In genomic region chr2L:9912570-9913260, dm6 we compare ENCODE assay signal across 1 fruit fly cellular context.
TF ChIP-seq lines count a peak whose summit lies in the region.

Gene Etl1, minus strand, starts transcription at chr2L:9912608.
Gene Srp54, plus strand, starts transcription at chr2L:9912911.

TF ChIP-seq in whole organism, embryonic, 481 proteins besides CTCF, POLR2A, EP300 and RAD21 (continued from another document):
- TF ChIP-seq psq (GFP tag; optimal IDR thresholded peaks at IDR 0.05; lab: Kevin White, UChicago) (no peak), otp (GFP tag; IDR thresholded peaks at IDR 0.05; lab: Robert Waterston, UW) (no peak), stc (GFP tag; IDR thresholded peaks at IDR 0.05; lab: Robert Waterston, UW) (no peak), CG2678 (tag; optimal IDR thresholded peaks at IDR 0.05; lab: Kevin White, UChicago) (peak; percentile 7), CG17359 (tag; optimal IDR thresholded peaks at IDR 0.05; lab: Kevin White, UChicago) (no peak), twi (tag; optimal IDR thresholded peaks at IDR 0.05; lab: Kevin White, UChicago) (no peak), HLHmδ (GFP tag; optimal IDR thresholded peaks at IDR 0.05; lab: Kevin White, UChicago) (no peak), CG14014 (GFP tag; IDR thresholded peaks at IDR 0.05; lab: Robert Waterston, UW) (no peak), Six4 (GFP tag; optimal IDR thresholded peaks at IDR 0.05; lab: Kevin White, UChicago) (no peak), CG8388 (GFP tag; optimal IDR thresholded peaks at IDR 0.05; lab: Kevin White, UChicago) (no peak), run (tag; optimal IDR thresholded peaks at IDR 0.05; lab: Kevin White, UChicago) (no peak), pum (GFP tag; optimal IDR thresholded peaks at IDR 0.05; lab: Kevin White, UChicago) (no peak), Hr78 (GFP tag; optimal IDR thresholded peaks at IDR 0.05; lab: Kevin White, UChicago) (no peak), CG11456 (GFP tag; IDR thresholded peaks at IDR 0.05; lab: Robert Waterston, UW) (no peak), CG18619 (GFP tag; optimal IDR thresholded peaks at IDR 0.05; lab: Kevin White, UChicago) (no peak), pho (GFP tag; optimal IDR thresholded peaks at IDR 0.05; lab: Kevin White, UChicago) (no peak), CG4360 (GFP tag; IDR thresholded peaks at IDR 0.05; lab: Robert Waterston, UW) (no peak), CG1832 (GFP tag; optimal IDR thresholded peaks at IDR 0.05; lab: Kevin White, UChicago) (no peak), ara (GFP tag; IDR thresholded peaks at IDR 0.05; lab: Robert Waterston, UW) (no peak), CG17186 (GFP tag; optimal IDR thresholded peaks at IDR 0.05; lab: Kevin White, UChicago) (peak; percentile 68), corto (GFP tag; optimal IDR thresholded peaks at IDR 0.05; lab: Kevin White, UChicago) (no peak), tgo (GFP tag; IDR thresholded peaks at IDR 0.05; lab: Robert Waterston, UW) (no peak), Dll (GFP tag; IDR thresholded peaks at IDR 0.05; lab: Robert Waterston, UW; ENCODE audit: partially characterized antibody) (no peak; the same call in 3 of the 4 replicates), CG7928 (GFP tag; optimal IDR thresholded peaks at IDR 0.05; lab: Kevin White, UChicago) (no peak), Meics (GFP tag; optimal IDR thresholded peaks at IDR 0.05; lab: Kevin White, UChicago) (no peak), D (optimal IDR thresholded peaks at IDR 0.05; lab: Kevin White, UChicago) (no peak), D (GFP tag; optimal IDR thresholded peaks at IDR 0.05; lab: Kevin White, UChicago) (no peak), CG9876 (GFP tag; optimal IDR thresholded peaks at IDR 0.05; lab: Kevin White, UChicago) (no peak), bcd (GFP tag; optimal IDR thresholded peaks at IDR 0.05; lab: Kevin White, UChicago) (no peak), CG9437 (GFP tag; optimal IDR thresholded peaks at IDR 0.05; lab: Kevin White, UChicago) (no peak), Dp (GFP tag; optimal IDR thresholded peaks at IDR 0.05; lab: Kevin White, UChicago) (peak; percentile 77), CG18011 (GFP tag; optimal IDR thresholded peaks at IDR 0.05; lab: Kevin White, UChicago) (no peak), Vsx1 (GFP tag; optimal IDR thresholded peaks at IDR 0.05; lab: Kevin White, UChicago) (no peak), bab2 (GFP tag; optimal IDR thresholded peaks at IDR 0.05; lab: Kevin White, UChicago) (no peak), wor (GFP tag; IDR thresholded peaks at IDR 0.05; lab: Robert Waterston, UW) (no peak), Optix (GFP tag; IDR thresholded peaks at IDR 0.05; lab: Robert Waterston, UW) (no peak), CG1233 (GFP tag; optimal IDR thresholded peaks at IDR 0.05; lab: Kevin White, UChicago) (no peak), Mes4 (GFP tag; optimal IDR thresholded peaks at IDR 0.05; lab: Kevin White, UChicago) (no peak), klu (GFP tag; IDR thresholded peaks at IDR 0.05; lab: Robert Waterston, UW) (no peak), cad (GFP tag; optimal IDR thresholded peaks at IDR 0.05; lab: Kevin White, UChicago) (no peak), CG12071 (GFP tag; optimal IDR thresholded peaks at IDR 0.05; lab: Kevin White, UChicago) (no peak), rib (GFP tag; IDR thresholded peaks at IDR 0.05; lab: Robert Waterston, UW) (no peak), CG1602 (GFP tag; optimal IDR thresholded peaks at IDR 0.05; lab: Kevin White, UChicago) (no peak), tup (GFP tag; optimal IDR thresholded peaks at IDR 0.05; lab: Kevin White, UChicago) (no peak), sima (GFP tag; optimal IDR thresholded peaks at IDR 0.05; lab: Kevin White, UChicago) (no peak), da (GFP tag; optimal IDR thresholded peaks at IDR 0.05; lab: Kevin White, UChicago) (no peak), Spps (tag; optimal IDR thresholded peaks at IDR 0.05; lab: Kevin White, UChicago) (no peak), D19A (tag; optimal IDR thresholded peaks at IDR 0.05; lab: Kevin White, UChicago) (no peak), CG18476 (GFP tag; optimal IDR thresholded peaks at IDR 0.05; lab: Kevin White, UChicago) (no peak), HLH4C (GFP tag; IDR thresholded peaks at IDR 0.05; lab: Robert Waterston, UW; ENCODE audit: partially characterized antibody) (no peak), CG13624 (GFP tag; optimal IDR thresholded peaks at IDR 0.05; lab: Kevin White, UChicago) (no peak), bbx (GFP tag; IDR thresholded peaks at IDR 0.05; lab: Robert Waterston, UW; ENCODE audit: partially characterized antibody) (0 out of 2 replicates have a peak, but pooled peaks have one; percentile 28), HLH3B (GFP tag; IDR thresholded peaks at IDR 0.05; lab: Robert Waterston, UW) (no peak), CG10267 (tag; optimal IDR thresholded peaks at IDR 0.05; lab: Kevin White, UChicago) (peak; percentile 63), hkb (optimal IDR thresholded peaks at IDR 0.05; lab: Kevin White, UChicago) (peak; percentile 84), hkb (GFP tag; IDR thresholded peaks at IDR 0.05; lab: Robert Waterston, UW) (no peak), lola (GFP tag; optimal IDR thresholded peaks at IDR 0.05; lab: Kevin White, UChicago) (no peak), fd102C (GFP tag; optimal IDR thresholded peaks at IDR 0.05; lab: Kevin White, UChicago) (no peak), gsb (GFP tag; IDR thresholded peaks at IDR 0.05; lab: Robert Waterston, UW) (no peak), Rfx (GFP tag; IDR thresholded peaks at IDR 0.05; lab: Robert Waterston, UW) (0 out of 2 replicates have a peak, but pooled peaks have one; percentile 26), Abd-B (GFP tag; optimal IDR thresholded peaks at IDR 0.05; lab: Kevin White, UChicago) (peak; percentile 27), CG10147 (GFP tag; optimal IDR thresholded peaks at IDR 0.05; lab: Kevin White, UChicago) (no peak), prd (optimal IDR thresholded peaks at IDR 0.05; lab: Kevin White, UChicago) (no peak), prd (GFP tag; IDR thresholded peaks at IDR 0.05; lab: Robert Waterston, UW) (no peak), lov (optimal IDR thresholded peaks at IDR 0.05; lab: Kevin White, UChicago) (no peak), lov (GFP tag; IDR thresholded peaks at IDR 0.05; lab: Robert Waterston, UW) (no peak), CG10209 (GFP tag; optimal IDR thresholded peaks at IDR 0.05; lab: Kevin White, UChicago) (no peak), CG32532 (GFP tag; IDR thresholded peaks at IDR 0.05; lab: Robert Waterston, UW) (no peak), lilli (GFP tag; optimal IDR thresholded peaks at IDR 0.05; lab: Kevin White, UChicago) (no peak), Atf6 (GFP tag; IDR thresholded peaks at IDR 0.05; lab: Robert Waterston, UW) (no peak), CG10654 (GFP tag; optimal IDR thresholded peaks at IDR 0.05; lab: Kevin White, UChicago) (no peak), Oli (tag; optimal IDR thresholded peaks at IDR 0.05; lab: Kevin White, UChicago) (no peak), CkIIα-i1 (GFP tag; IDR thresholded peaks at IDR 0.05; lab: Robert Waterston, UW) (no peak), CG6272 (GFP tag; IDR thresholded peaks at IDR 0.05; lab: Robert Waterston, UW) (no peak), az2 (GFP tag; optimal IDR thresholded peaks at IDR 0.05; lab: Kevin White, UChicago) (no peak), sens-2 (GFP tag; IDR thresholded peaks at IDR 0.05; lab: Robert Waterston, UW) (no peak), sna (GFP tag; IDR thresholded peaks at IDR 0.05; lab: Robert Waterston, UW; ENCODE audit: partially characterized antibody) (no peak), CG1647 (GFP tag; optimal IDR thresholded peaks at IDR 0.05; lab: Kevin White, UChicago) (no peak), CG2129 (GFP tag; IDR thresholded peaks at IDR 0.05; lab: Robert Waterston, UW; ENCODE audit: partially characterized antibody) (no peak), Hand (GFP tag; optimal IDR thresholded peaks at IDR 0.05; lab: Kevin White, UChicago) (no peak), B-H1 (GFP tag; IDR thresholded peaks at IDR 0.05; lab: Robert Waterston, UW) (no peak), CG34224 (GFP tag; IDR thresholded peaks at IDR 0.05; lab: Robert Waterston, UW; ENCODE audit: partially characterized antibody) (no peak), CG11093 (GFP tag; IDR thresholded peaks at IDR 0.05; lab: Robert Waterston, UW) (no peak), CG31224 (GFP tag; IDR thresholded peaks at IDR 0.05; lab: Robert Waterston, UW) (no peak), Ada2b (GFP tag; IDR thresholded peaks at IDR 0.05; lab: Robert Waterston, UW) (no peak), CG10366 (GFP tag; IDR thresholded peaks at IDR 0.05; lab: Robert Waterston, UW) (no peak), Mrtf (GFP tag; IDR thresholded peaks at IDR 0.05; lab: Robert Waterston, UW) (no peak), dm (GFP tag; optimal IDR thresholded peaks at IDR 0.05; lab: Kevin White, UChicago) (no peak), E2f2 (GFP tag; IDR thresholded peaks at IDR 0.05; lab: Robert Waterston, UW) (peak; percentile 84), fru (optimal IDR thresholded peaks at IDR 0.05; lab: Kevin White, UChicago) (no peak), grau (tag; optimal IDR thresholded peaks at IDR 0.05; lab: Kevin White, UChicago) (no peak), CG3163 (GFP tag; optimal IDR thresholded peaks at IDR 0.05; lab: Kevin White, UChicago) (no peak), jing (GFP tag; optimal IDR thresholded peaks at IDR 0.05; lab: Kevin White, UChicago) (no peak), Ets65A (GFP tag; lab: Kevin White, UChicago) (peak; percentile 33), CG12391 (tag; optimal IDR thresholded peaks at IDR 0.05; lab: Kevin White, UChicago) (peak; percentile 22), CG42726 (GFP tag; IDR thresholded peaks at IDR 0.05; lab: Robert Waterston, UW; ENCODE audit: partially characterized antibody) (no peak), amos (GFP tag; IDR thresholded peaks at IDR 0.05; lab: Robert Waterston, UW; ENCODE audit: partially characterized antibody) (no peak), Hey (tag; optimal IDR thresholded peaks at IDR 0.05; lab: Kevin White, UChicago) (no peak), CG4617 (GFP tag; optimal IDR thresholded peaks at IDR 0.05; lab: Kevin White, UChicago; ENCODE audit: borderline replicate concordance) (peak; percentile 30), Atf-2 (GFP tag; optimal IDR thresholded peaks at IDR 0.05; lab: Kevin White, UChicago) (no peak), CG14050 (GFP tag; IDR thresholded peaks at IDR 0.05; lab: Robert Waterston, UW) (no peak), nerfin-2 (GFP tag; IDR thresholded peaks at IDR 0.05; lab: Robert Waterston, UW; ENCODE audit: partially characterized antibody) (no peak), ase (GFP tag; IDR thresholded peaks at IDR 0.05; lab: Robert Waterston, UW) (no peak), NC2α (GFP tag; optimal IDR thresholded peaks at IDR 0.05; lab: Kevin White, UChicago) (no peak), dpn (GFP tag; optimal IDR thresholded peaks at IDR 0.05; lab: Kevin White, UChicago) (no peak), fd96Cb (tag; optimal IDR thresholded peaks at IDR 0.05; lab: Kevin White, UChicago) (no peak), Gsc (GFP tag; IDR thresholded peaks at IDR 0.05; lab: Robert Waterston, UW) (no peak), tio (GFP tag; optimal IDR thresholded peaks at IDR 0.05; lab: Kevin White, UChicago) (no peak), CG2199 (GFP tag; IDR thresholded peaks at IDR 0.05; lab: Robert Waterston, UW) (no peak), Sox102F (GFP tag; optimal IDR thresholded peaks at IDR 0.05; lab: Kevin White, UChicago) (no peak), B-H2 (GFP tag; optimal IDR thresholded peaks at IDR 0.05; lab: Kevin White, UChicago) (no peak), CG2889 (GFP tag; IDR thresholded peaks at IDR 0.05; lab: Robert Waterston, UW) (no peak), CG14965 (GFP tag; optimal IDR thresholded peaks at IDR 0.05; lab: Kevin White, UChicago; ENCODE audit: borderline replicate concordance) (no peak), CG3281 (GFP tag; optimal IDR thresholded peaks at IDR 0.05; lab: Kevin White, UChicago) (no peak), ftz-f1 (GFP tag; optimal IDR thresholded peaks at IDR 0.05; lab: Kevin White, UChicago) (no peak), CG32772 (GFP tag; IDR thresholded peaks at IDR 0.05; lab: Robert Waterston, UW) (no peak), CG15696 (tag; optimal IDR thresholded peaks at IDR 0.05; lab: Kevin White, UChicago) (no peak), CG10274 (GFP tag; optimal IDR thresholded peaks at IDR 0.05; lab: Kevin White, UChicago) (no peak), zfh1 (GFP tag; IDR thresholded peaks at IDR 0.05; lab: Robert Waterston, UW) (peak; percentile 22; the same call in 1 of the 3 replicates), CG9727 (GFP tag; optimal IDR thresholded peaks at IDR 0.05; lab: Kevin White, UChicago) (no peak), CG13287 (GFP tag; IDR thresholded peaks at IDR 0.05; lab: Robert Waterston, UW; ENCODE audit: partially characterized antibody) (no peak; the same call in 1 of the 2 replicates), HmgZ (tag; optimal IDR thresholded peaks at IDR 0.05; lab: Kevin White, UChicago) (no peak), CG10462 (GFP tag; optimal IDR thresholded peaks at IDR 0.05; lab: Kevin White, UChicago) (no peak), tin (GFP tag; optimal IDR thresholded peaks at IDR 0.05; lab: Kevin White, UChicago) (no peak), zfh2 (GFP tag; optimal IDR thresholded peaks at IDR 0.05; lab: Kevin White, UChicago) (no peak), CG3995 (GFP tag; optimal IDR thresholded peaks at IDR 0.05; lab: Kevin White, UChicago) (peak; percentile 22), Kr (GFP tag; optimal IDR thresholded peaks at IDR 0.05; lab: Kevin White, UChicago) (no peak), Hmx (GFP tag; optimal IDR thresholded peaks at IDR 0.05; lab: Kevin White, UChicago) (no peak), Dip3 (GFP tag; optimal IDR thresholded peaks at IDR 0.05; lab: Kevin White, UChicago) (no peak), H2.0 (GFP tag; IDR thresholded peaks at IDR 0.05; lab: Robert Waterston, UW) (no peak), wek (GFP tag; optimal IDR thresholded peaks at IDR 0.05; lab: Kevin White, UChicago) (no peak), CG12659 (GFP tag; optimal IDR thresholded peaks at IDR 0.05; lab: Kevin White, UChicago) (peak; percentile 60), CG8924 (tag; optimal IDR thresholded peaks at IDR 0.05; lab: Kevin White, UChicago) (peak; percentile 10), Antp (GFP tag; optimal IDR thresholded peaks at IDR 0.05; lab: Kevin White, UChicago) (no peak), CG7839 (tag; optimal IDR thresholded peaks at IDR 0.05; lab: Kevin White, UChicago) (no peak), sd (tag; optimal IDR thresholded peaks at IDR 0.05; lab: Kevin White, UChicago) (peak; percentile 20), mld (GFP tag; IDR thresholded peaks at IDR 0.05; lab: Robert Waterston, UW; ENCODE audit: partially characterized antibody) (no peak), CG13894 (tag; optimal IDR thresholded peaks at IDR 0.05; lab: Kevin White, UChicago) (no peak)
